Fruit fly (Drosophila melanogaster) whole organism, embryonic: ENCODE data around the gene CG32645.

Source experiments
- ATbp ChIP-seq: fragments of 200-800 bp; sonication (Bioruptor generic); optimal IDR thresholded peaks from 2 replicates; lab custom pipeline; 2017; ENCODE audit warnings: missing biosample characterization, mild to moderate bottlenecking, missing genetic modification characterization, missing genetic modification reagents
- Atf-2 ChIP-seq: fragments of 200-800 bp; sonication (Bioruptor generic); optimal IDR thresholded peaks from 2 replicates; lab custom pipeline; 2016; ENCODE audit warnings: missing biosample characterization, missing genetic modification characterization
- CG10147 ChIP-seq: fragments of 200-800 bp; sonication (Bioruptor generic); optimal IDR thresholded peaks from 2 replicates; lab custom pipeline; 2019; ENCODE audit warnings: missing biosample characterization, mild to moderate bottlenecking, missing genetic modification characterization, moderate library complexity
- CG11093 ChIP-seq: fragments of 200-800 bp; sonication (Bioruptor generic); IDR thresholded peaks from 3 replicates; pipeline ENCODE4 v1.3.6; 2022; ENCODE audit warnings: missing biosample characterization, missing genetic modification characterization
- CG11504 ChIP-seq: fragments of 200-800 bp; sonication (Bioruptor generic); optimal IDR thresholded peaks from 3 replicates; lab custom pipeline; 2019; ENCODE audit warnings: missing biosample characterization, mild to moderate bottlenecking, missing genetic modification characterization, moderate library complexity
- CG13424 ChIP-seq: fragments of 200-800 bp; sonication (Bioruptor generic); optimal IDR thresholded peaks from 2 replicates; lab custom pipeline; 2019; ENCODE audit warnings: missing biosample characterization, mild to moderate bottlenecking, missing genetic modification characterization, moderate library complexity
- CG1529 ChIP-seq: fragments of 200-800 bp; sonication (Bioruptor generic); optimal IDR thresholded peaks from 3 replicates; lab custom pipeline; 2018; ENCODE audit warnings: missing biosample characterization, missing genetic modification characterization
- CG2116 ChIP-seq: fragments of 200-800 bp; sonication (Bioruptor generic); optimal IDR thresholded peaks from 3 replicates; lab custom pipeline; 2018; ENCODE audit warnings: missing biosample characterization, mild to moderate bottlenecking, missing genetic modification characterization
- CG2129 ChIP-seq: fragments of 200-800 bp; sonication (Bioruptor generic); IDR thresholded peaks from 2 replicates; pipeline ENCODE4 v1.3.6; 2022; ENCODE audit warnings: missing biosample characterization, missing genetic modification characterization; ENCODE audit not compliant: partially characterized antibody
- CG2678 ChIP-seq: fragments of 200-800 bp; sonication (Bioruptor generic); optimal IDR thresholded peaks from 3 replicates; lab custom pipeline; 2019; ENCODE audit warnings: missing biosample characterization, mild to moderate bottlenecking, missing genetic modification characterization, moderate library complexity
- CG2712 ChIP-seq: fragments of 200-800 bp; optimal IDR thresholded peaks from 3 replicates; lab custom pipeline; 2019; ENCODE audit warnings: missing biosample characterization, mild to moderate bottlenecking, missing genetic modification characterization, moderate library complexity
- CG31388 ChIP-seq: fragments of 200-800 bp; sonication (Bioruptor generic); optimal IDR thresholded peaks from 2 replicates; lab custom pipeline; 2016; ENCODE audit warnings: missing biosample characterization, missing genetic modification characterization
- CG3281 ChIP-seq: fragments of 200-800 bp; sonication (Bioruptor generic); optimal IDR thresholded peaks from 3 replicates; lab custom pipeline; 2017; ENCODE audit warnings: missing biosample characterization, mild to moderate bottlenecking, missing genetic modification characterization
- CG33557 ChIP-seq: fragments of 200-800 bp; sonication (Bioruptor generic); optimal IDR thresholded peaks from 2 replicates; lab custom pipeline; 2019; ENCODE audit warnings: missing biosample characterization, mild to moderate bottlenecking, missing genetic modification characterization, moderate library complexity
- CG4328 ChIP-seq: fragments of 200-800 bp; sonication (Bioruptor generic); optimal IDR thresholded peaks from 3 replicates; lab custom pipeline; 2017; ENCODE audit warnings: missing biosample characterization, missing genetic modification reagents, missing genetic modification characterization
- CG4707 ChIP-seq: fragments of 200-800 bp; sonication (Bioruptor generic); optimal IDR thresholded peaks from 2 replicates; lab custom pipeline; 2018; ENCODE audit warnings: missing biosample characterization, mild to moderate bottlenecking, missing genetic modification characterization, moderate library complexity
- CG4854 ChIP-seq: fragments of 200-800 bp; sonication (Bioruptor generic); optimal IDR thresholded peaks from 2 replicates; lab custom pipeline; 2016; ENCODE audit warnings: missing biosample characterization, missing genetic modification characterization, inconsistent platforms
- CG7357 ChIP-seq: fragments of 200-800 bp; sonication (Bioruptor generic); IDR thresholded peaks from 3 replicates; pipeline ENCODE4 v1.3.6; 2022; ENCODE audit warnings: missing biosample characterization, missing genetic modification characterization
- CG7839 ChIP-seq: fragments of 200-800 bp; sonication (Bioruptor generic); optimal IDR thresholded peaks from 3 replicates; lab custom pipeline; 2018; ENCODE audit warnings: missing biosample characterization, mild to moderate bottlenecking, missing genetic modification characterization, moderate library complexity
- CG7928 ChIP-seq: fragments of 200-800 bp; sonication (Bioruptor generic); optimal IDR thresholded peaks from 2 replicates; lab custom pipeline; 2017; ENCODE audit warnings: missing biosample characterization, mild to moderate bottlenecking, missing genetic modification characterization
- CG8290 ChIP-seq, 3 experiments: fragments of 200-800 bp; sonication (Bioruptor generic); optimal IDR thresholded peaks; 2 replicates each; lab custom pipeline; 2016 to 2019; ENCODE audit warnings: missing biosample characterization in 3 of 3, missing genetic modification characterization in 3 of 3, mild to moderate bottlenecking in 2 of 3, moderate library complexity in 1 of 3
- CG8478 ChIP-seq: fragments of >200 bp; optimal IDR thresholded peaks from 2 replicates; lab custom pipeline; 2018
- CG9932 ChIP-seq: fragments of 200-800 bp; sonication (Bioruptor generic); IDR thresholded peaks from 2 replicates; pipeline ENCODE4 v1.3.6; 2022; ENCODE audit warnings: missing biosample characterization, missing genetic modification characterization
- Dip3 ChIP-seq: fragments of 200-800 bp; sonication (Bioruptor generic); optimal IDR thresholded peaks from 3 replicates; lab custom pipeline; 2016; ENCODE audit warnings: missing biosample characterization, missing genetic modification characterization
- Elba2 ChIP-seq: fragments of 200-800 bp; sonication (Bioruptor generic); optimal IDR thresholded peaks from 3 replicates; lab custom pipeline; 2016; ENCODE audit warnings: missing biosample characterization, missing genetic modification characterization
- Gsc ChIP-seq: fragments of 200-800 bp; sonication (Bioruptor generic); IDR thresholded peaks from 2 replicates; pipeline ENCODE4 v1.3.6; 2022; ENCODE audit warnings: missing biosample characterization, missing genetic modification characterization
- MTF-1 ChIP-seq: fragments of 200-800 bp; sonication (Bioruptor generic); optimal IDR thresholded peaks from 2 replicates; lab custom pipeline; 2018; ENCODE audit warnings: missing biosample characterization, mild to moderate bottlenecking, missing genetic modification characterization, borderline replicate concordance
- Nf-YA ChIP-seq: fragments of 200-800 bp; sonication (Bioruptor generic); IDR thresholded peaks from 2 replicates; pipeline ENCODE4 v1.3.6; 2022; ENCODE audit warnings: missing biosample characterization, missing genetic modification characterization
- Poxn ChIP-seq: fragments of 200-800 bp; sonication (Bioruptor generic); IDR thresholded peaks from 2 replicates; pipeline ENCODE4 v1.3.6; 2022; ENCODE audit warnings: missing biosample characterization, missing genetic modification characterization
- Side ChIP-seq: fragments of 200-800 bp; sonication (Bioruptor generic); optimal IDR thresholded peaks from 2 replicates; lab custom pipeline; 2016; ENCODE audit warnings: missing biosample characterization, missing genetic modification characterization
- Sox100B ChIP-seq: fragments of 200-800 bp; sonication (Bioruptor generic); optimal IDR thresholded peaks from 3 replicates; lab custom pipeline; 2018; ENCODE audit warnings: missing biosample characterization, mild to moderate bottlenecking, missing genetic modification characterization
- abd-A ChIP-seq: fragments of 200-800 bp; sonication (Bioruptor generic); optimal IDR thresholded peaks from 3 replicates; lab custom pipeline; 2019; ENCODE audit warnings: missing biosample characterization, mild to moderate bottlenecking, missing genetic modification characterization, moderate library complexity
- al ChIP-seq: fragments of 200-800 bp; sonication (Bioruptor generic); IDR thresholded peaks from 2 replicates; pipeline ENCODE4 v1.3.6; 2022; ENCODE audit warnings: missing biosample characterization, missing genetic modification characterization
- bsh ChIP-seq, 2 experiments: fragments of 200-800 bp; sonication (Bioruptor generic); optimal IDR thresholded peaks; 2 replicates each; lab custom pipeline; 2017 to 2018; ENCODE audit warnings: mild to moderate bottlenecking in 2 of 2, missing biosample characterization in 2 of 2, missing genetic modification characterization in 2 of 2, moderate library complexity in 1 of 2
- chif ChIP-seq, 2 experiments: fragments of 200-800 bp; sonication (Bioruptor generic); optimal IDR thresholded peaks; 3 replicates each; lab custom pipeline; 2016; ENCODE audit warnings: missing biosample characterization in 2 of 2, missing genetic modification characterization in 2 of 2
- crol ChIP-seq: fragments of 200-800 bp; sonication (Bioruptor generic); IDR thresholded peaks from 2 replicates; pipeline ENCODE4 v1.3.6; 2022; ENCODE audit warnings: missing biosample characterization, missing genetic modification characterization
- en ChIP-seq: fragments of 200-800 bp; sonication (Bioruptor generic); optimal IDR thresholded peaks from 2 replicates; lab custom pipeline; 2016; ENCODE audit warnings: missing biosample characterization, missing genetic modification characterization
- exex ChIP-seq: fragments of 200-800 bp; sonication (Bioruptor generic); optimal IDR thresholded peaks from 4 replicates; lab custom pipeline; 2018; ENCODE audit warnings: missing biosample characterization, mild to moderate bottlenecking, missing genetic modification characterization, moderate library complexity
- eyg ChIP-seq: fragments of 200-800 bp; sonication (Bioruptor generic); optimal IDR thresholded peaks from 3 replicates; lab custom pipeline; 2016; ENCODE audit warnings: missing biosample characterization, missing genetic modification characterization
- gt ChIP-seq: fragments of 200-800 bp; sonication (Bioruptor generic); IDR thresholded peaks from 2 replicates; pipeline ENCODE4 v1.3.6; 2022; ENCODE audit warnings: missing biosample characterization, missing genetic modification characterization
- kni ChIP-seq: fragments of 200-800 bp; sonication (Bioruptor generic); optimal IDR thresholded peaks from 3 replicates; lab custom pipeline; 2017; ENCODE audit warnings: mild to moderate bottlenecking, missing biosample characterization, missing genetic modification reagents, missing genetic modification characterization
- lab ChIP-seq: fragments of 200-800 bp; sonication (Bioruptor generic); optimal IDR thresholded peaks from 3 replicates; lab custom pipeline; 2017; ENCODE audit warnings: missing biosample characterization, missing genetic modification characterization, mild to moderate bottlenecking, moderate library complexity, missing genetic modification reagents
- org-1 ChIP-seq: fragments of 200-800 bp; sonication (Bioruptor generic); optimal IDR thresholded peaks from 2 replicates; lab custom pipeline; 2017; ENCODE audit warnings: missing biosample characterization, missing genetic modification characterization
- pho ChIP-seq: fragments of 200-800 bp; sonication (Bioruptor generic); optimal IDR thresholded peaks from 2 replicates; lab custom pipeline; 2016; ENCODE audit warnings: missing biosample characterization, missing genetic modification characterization
- ssp ChIP-seq: fragments of 200-800 bp; sonication (Bioruptor generic); IDR thresholded peaks from 2 replicates; pipeline ENCODE4 v1.3.6; 2022; ENCODE audit warnings: missing biosample characterization, missing genetic modification characterization
- tgo ChIP-seq: fragments of 200-800 bp; sonication (Bioruptor generic); IDR thresholded peaks from 3 replicates; pipeline ENCODE4 v1.3.6; 2022; ENCODE audit warnings: missing biosample characterization, missing genetic modification characterization
- trem ChIP-seq: fragments of 200-800 bp; optimal IDR thresholded peaks from 3 replicates; lab custom pipeline; 2019; ENCODE audit warnings: missing biosample characterization, mild to moderate bottlenecking, missing genetic modification characterization, moderate library complexity
- tx ChIP-seq: fragments of 200-800 bp; sonication (Bioruptor generic); optimal IDR thresholded peaks from 2 replicates; lab custom pipeline; 2016; ENCODE audit warnings: missing biosample characterization, missing genetic modification characterization
- unpg ChIP-seq: fragments of 200-800 bp; sonication (Bioruptor generic); optimal IDR thresholded peaks from 3 replicates; lab custom pipeline; 2018; ENCODE audit warnings: missing biosample characterization, mild to moderate bottlenecking, missing genetic modification characterization, moderate library complexity
- wor ChIP-seq: fragments of 200-800 bp; sonication (Bioruptor generic); IDR thresholded peaks from 2 replicates; pipeline ENCODE4 v1.3.6; 2022; ENCODE audit warnings: missing biosample characterization, missing genetic modification characterization

The CG32645 gene

DNA sequence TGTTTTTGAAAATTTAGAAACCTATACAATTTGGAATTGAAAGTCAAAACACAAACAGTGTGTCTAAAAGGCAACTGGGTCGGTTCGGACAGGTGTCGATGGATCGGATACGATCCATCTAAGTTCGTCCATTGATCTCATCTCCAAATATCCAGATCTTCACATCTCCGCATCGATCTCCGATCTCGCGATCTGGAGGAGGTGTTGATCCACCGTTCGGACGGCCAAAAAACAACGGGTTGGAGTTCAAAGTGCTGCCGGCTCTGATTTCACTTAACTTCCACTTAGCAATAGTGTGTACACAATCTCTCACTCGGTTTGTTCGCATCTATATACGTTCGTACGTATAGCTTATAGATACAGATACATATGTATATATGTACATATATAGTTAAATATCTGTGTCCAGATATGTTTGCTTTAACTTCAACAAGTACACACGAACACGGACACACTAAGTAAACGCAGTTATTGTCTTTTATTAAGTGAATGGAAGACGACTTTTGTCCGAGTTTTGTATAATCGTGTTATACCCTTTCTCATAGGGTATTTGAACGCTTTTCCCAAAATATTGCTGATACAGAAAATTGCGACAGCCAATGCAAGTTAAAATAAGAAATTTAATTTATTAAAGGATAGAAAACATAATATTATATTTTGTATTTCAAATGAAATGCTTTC, 30.7 kb upstream of the CG32645 start, which contains the start of gene Fer3HCH (continued):
- TF ChIP-seq gt (GFP tag; lab: Robert Waterston, UW) (no peak), CG13424 (tag; lab: Kevin White, UChicago) (peak; percentile 30), CG4707 (GFP tag; lab: Kevin White, UChicago) (peak; percentile 20), ATbp (GFP tag; lab: Kevin White, UChicago) (peak; percentile 34), CG8478 (lab: Kevin White, UChicago) (no peak), CG7839 (tag; lab: Kevin White, UChicago) (peak; percentile 24), MTF-1 (GFP tag; lab: Kevin White, UChicago) (peak; percentile 4), Atf-2 (no peak), CG1529 (no peak), CG2712 (tag; lab: Kevin White, UChicago) (no peak), Side (GFP tag; lab: Kevin White, UChicago) (no peak), pho (GFP tag; lab: Kevin White, UChicago) (no peak), CG7928 (GFP tag; lab: Kevin White, UChicago) (no peak), CG8290 (GFP tag; optimal IDR thresholded peaks at IDR 0.05; lab: Kevin White, UChicago) (no peak), CG8290 (tag; optimal IDR thresholded peaks at IDR 0.05; lab: Kevin White, UChicago) (peak in 1 of 2 experiments; percentile 47), Dip3 (no peak), Elba2 (no peak), eyg (no peak), Nf-YA (GFP tag; lab: Robert Waterston, UW) (no peak), lab (GFP tag; lab: Kevin White, UChicago) (peak; percentile 13), Sox100B (GFP tag; lab: Kevin White, UChicago) (peak; percentile 27), CG9932 (GFP tag; lab: Robert Waterston, UW) (0 out of 2 replicates have a peak, but pooled peaks have one; percentile 13), CG2129 (GFP tag; lab: Robert Waterston, UW) (no peak), en (GFP tag; lab: Kevin White, UChicago) (no peak), exex (tag; lab: Kevin White, UChicago) (peak; percentile 18), CG11504 (tag; lab: Kevin White, UChicago) (peak; percentile 11), Poxn (GFP tag; lab: Robert Waterston, UW) (no peak), trem (tag; lab: Kevin White, UChicago) (no peak), CG2678 (tag; lab: Kevin White, UChicago) (peak; percentile 42), Gsc (GFP tag; lab: Robert Waterston, UW) (no peak), bsh (GFP tag; optimal IDR thresholded peaks at IDR 0.05; lab: Kevin White, UChicago) (peak in 1 of 2 experiments; percentile 20), tgo (GFP tag; lab: Robert Waterston, UW) (no peak), al (no peak), CG4854 (GFP tag; lab: Kevin White, UChicago) (no peak), CG11093 (no peak), chif (GFP tag; optimal IDR thresholded peaks at IDR 0.05; lab: Kevin White, UChicago) (no peak), crol (GFP tag; lab: Robert Waterston, UW) (no peak), CG31388 (GFP tag; lab: Kevin White, UChicago) (no peak), org-1 (GFP tag; lab: Kevin White, UChicago) (peak; percentile 0), unpg (GFP tag; lab: Kevin White, UChicago) (peak; percentile 21), tx (GFP tag; lab: Kevin White, UChicago) (no peak), CG7357 (GFP tag; lab: Robert Waterston, UW) (no peak), wor (GFP tag; lab: Robert Waterston, UW) (no peak), ssp (no peak), CG33557 (GFP tag; lab: Kevin White, UChicago) (peak; percentile 5), CG2116 (GFP tag; lab: Kevin White, UChicago) (no peak), CG4328 (GFP tag; lab: Kevin White, UChicago) (peak; percentile 51), kni (GFP tag; lab: Kevin White, UChicago) (peak; percentile 70), CG10147 (GFP tag; lab: Kevin White, UChicago) (no peak), CG3281 (peak; percentile 29), abd-A (no peak)
